Worm (Caenorhabditis elegans) whole organism, mixed stage, embryonic: ENCODE results near the gene F41F3.8.

Experiments used
- M03D4.4 ChIP-seq: sonication (generic microtip); optimal IDR thresholded peaks from 2 replicates; lab custom pipeline; 2017; ENCODE audit warnings: mild to moderate bottlenecking, missing genetic modification characterization, missing compliant biosample characterization
- bed-3 ChIP-seq: fragments of 200-800 bp; sonication (Bioruptor generic); optimal IDR thresholded peaks from 3 replicates; lab custom pipeline; 2018; ENCODE audit warnings: mild to moderate bottlenecking, missing genetic modification characterization, moderate library complexity, missing compliant biosample characterization
- blmp-1 ChIP-seq: fragments of 150-350 bp; optimal IDR thresholded peaks from 2 replicates; lab custom pipeline; 2014; ENCODE audit warnings: missing biosample characterization, missing genetic modification characterization
- ceh-39 ChIP-seq: fragments of 150-350 bp; optimal IDR thresholded peaks from 2 replicates; lab custom pipeline; 2014; ENCODE audit warnings: missing biosample characterization, missing genetic modification characterization
- ceh-43 ChIP-seq: fragments of 200-800 bp; sonication (Bioruptor generic); optimal IDR thresholded peaks from 2 replicates; lab custom pipeline; 2018; ENCODE audit warnings: mild to moderate bottlenecking, missing genetic modification characterization, moderate library complexity, missing compliant biosample characterization
- ceh-83 ChIP-seq: fragments of 200-800 bp; sonication (Bioruptor generic); optimal IDR thresholded peaks from 2 replicates; lab custom pipeline; 2018; ENCODE audit warnings: mild to moderate bottlenecking, missing genetic modification characterization, missing compliant biosample characterization
- ces-1 ChIP-seq: fragments of 150-350 bp; optimal IDR thresholded peaks from 2 replicates; lab custom pipeline; 2014; ENCODE audit warnings: missing biosample characterization, missing genetic modification reagents, missing genetic modification characterization
- cnd-1 ChIP-seq: fragments of 200-800 bp; sonication (Bioruptor generic); optimal IDR thresholded peaks from 2 replicates; lab custom pipeline; 2018; ENCODE audit warnings: mild to moderate bottlenecking, missing genetic modification characterization, missing compliant biosample characterization
- elt-1 ChIP-seq: sonication (generic microtip); optimal IDR thresholded peaks from 2 replicates; lab custom pipeline; 2017; ENCODE audit warnings: missing genetic modification characterization, mild to moderate bottlenecking, missing compliant biosample characterization, antibody characterized with exemption, moderate library complexity, borderline replicate concordance; ENCODE audit not compliant: insufficient read depth
- elt-3 ChIP-seq: fragments of 150-350 bp; optimal IDR thresholded peaks from 2 replicates; lab custom pipeline; 2014; ENCODE audit warnings: missing biosample characterization, missing genetic modification characterization
- flh-1 ChIP-seq: fragments of 200-800 bp; sonication (Bioruptor generic); optimal IDR thresholded peaks from 2 replicates; lab custom pipeline; 2018; ENCODE audit warnings: mild to moderate bottlenecking, missing genetic modification characterization, moderate library complexity, missing compliant biosample characterization
- hlh-1 ChIP-seq: fragments of 150-350 bp; optimal IDR thresholded peaks from 2 replicates; lab custom pipeline; 2014; ENCODE audit warnings: missing biosample characterization, missing genetic modification reagents, missing genetic modification characterization
- lin-13 ChIP-seq: fragments of 150-350 bp; optimal IDR thresholded peaks from 2 replicates; lab custom pipeline; 2014; ENCODE audit warnings: missing biosample characterization, missing genetic modification characterization
- lin-32 ChIP-seq: fragments of 200-800 bp; sonication (Bioruptor generic); optimal IDR thresholded peaks from 2 replicates; lab custom pipeline; 2018; ENCODE audit warnings: mild to moderate bottlenecking, missing genetic modification characterization, missing compliant biosample characterization
- mab-5 ChIP-seq: fragments of 150-350 bp; optimal IDR thresholded peaks from 2 replicates; lab custom pipeline; 2014; ENCODE audit warnings: missing biosample characterization, missing genetic modification characterization
- mep-1 ChIP-seq: fragments of 150-350 bp; optimal IDR thresholded peaks from 2 replicates; lab custom pipeline; 2017; ENCODE audit warnings: missing biosample characterization, missing genetic modification reagents, missing genetic modification characterization, inconsistent platforms
- mls-2 ChIP-seq: sonication (generic microtip); optimal IDR thresholded peaks from 2 replicates; lab custom pipeline; 2016; ENCODE audit warnings: mild to moderate bottlenecking, missing genetic modification characterization, moderate library complexity, missing compliant biosample characterization
- nhr-12 ChIP-seq: fragments of 150-350 bp; optimal IDR thresholded peaks from 2 replicates; lab custom pipeline; 2014; ENCODE audit warnings: missing biosample characterization, missing genetic modification characterization
- nhr-2 ChIP-seq: fragments of 150-350 bp; optimal IDR thresholded peaks from 2 replicates; lab custom pipeline; 2014; ENCODE audit warnings: missing biosample characterization, missing genetic modification characterization
- nhr-237 ChIP-seq: fragments of 150-350 bp; optimal IDR thresholded peaks from 2 replicates; lab custom pipeline; 2014; ENCODE audit warnings: missing biosample characterization, missing genetic modification characterization
- nhr-76 ChIP-seq: sonication (generic microtip); optimal IDR thresholded peaks from 2 replicates; lab custom pipeline; 2017; ENCODE audit warnings: missing biosample characterization, missing genetic modification characterization
- pha-4 ChIP-seq: fragments of 150-350 bp; optimal IDR thresholded peaks from 2 replicates; lab custom pipeline; 2018; ENCODE audit warnings: missing biosample characterization, missing genetic modification reagents, missing genetic modification characterization
- sem-2 ChIP-seq: fragments of 200-800 bp; sonication (Bioruptor generic); optimal IDR thresholded peaks from 2 replicates; lab custom pipeline; 2018; ENCODE audit warnings: mild to moderate bottlenecking, missing genetic modification characterization, missing compliant biosample characterization
- snpc-4 ChIP-seq: fragments of 150-350 bp; optimal IDR thresholded peaks from 2 replicates; lab custom pipeline; 2014; ENCODE audit warnings: missing biosample characterization, missing genetic modification characterization
- sptf-1 ChIP-seq: sonication (generic microtip); optimal IDR thresholded peaks from 2 replicates; lab custom pipeline; 2017; ENCODE audit warnings: mild to moderate bottlenecking, missing genetic modification characterization, moderate library complexity, missing compliant biosample characterization
- unc-120 ChIP-seq: sonication (generic microtip); optimal IDR thresholded peaks from 2 replicates; lab custom pipeline; 2017; ENCODE audit warnings: missing genetic modification characterization, missing compliant biosample characterization; ENCODE audit not compliant: poor library complexity, severe bottlenecking
- zip-8 ChIP-seq: fragments of 150-350 bp; optimal IDR thresholded peaks from 2 replicates; lab custom pipeline; 2014; ENCODE audit warnings: missing biosample characterization, missing genetic modification characterization
- ztf-11 ChIP-seq: fragments of 150-350 bp; optimal IDR thresholded peaks from 2 replicates; lab custom pipeline; 2014; ENCODE audit warnings: missing biosample characterization, missing genetic modification characterization

F41F3.8 gene

ce11 chrV:4674506-4674905, 25.9 kb downstream of the F41F3.8 start, which contains the start of gene K03B4.8:
TSS of gene K03B4.8 (minus strand) at chrV:4674606.
- no peak for TF ChIP-seq snpc-4 (tag; lab: Kevin White, UChicago)
- TF ChIP-seq, all 35 proteins: peak for 0

ce11 chrV:4676092-4676491, 27.5 kb downstream of the F41F3.8 start, which contains the start of gene K03B4.6:
TSS of gene K03B4.6 (minus strand) at chrV:4676192.
- no peak for TF ChIP-seq elt-1 (tag; lab: Kevin White, UChicago)
- no peak for TF ChIP-seq snpc-4 (tag; lab: Kevin White, UChicago)
- TF ChIP-seq nhr-12 (tag; lab: Kevin White, UChicago): no peak
- TF ChIP-seq ztf-11 (tag; lab: Kevin White, UChicago): no peak
- no peak for TF ChIP-seq flh-1
- no peak for TF ChIP-seq pha-4 (tag; lab: Kevin White, UChicago)

ce11 chrV:4676812-4677211, 28.2 kb downstream of the F41F3.8 start:
- TF ChIP-seq ceh-39 (tag; lab: Kevin White, UChicago) (no peak), bed-3 (no peak), elt-3 (no peak), ceh-83 (GFP tag; lab: Kevin White, UChicago) (no peak), mep-1 (tag; lab: Kevin White, UChicago) (no peak), mab-5 (tag; lab: Kevin White, UChicago) (no peak)

- TF ChIP-seq nhr-2 (no peak), lin-13 (tag; lab: Kevin White, UChicago) (no peak), bed-3 (no peak), zip-8 (tag; lab: Kevin White, UChicago) (no peak), mls-2 (tag; lab: Kevin White, UChicago) (no peak), sem-2 (GFP tag; lab: Kevin White, UChicago) (no peak)
Observed at ce11 chrV:4681670-4682069, 33.0 kb downstream of the F41F3.8 start, which contains the start of gene K03B4.4. TSS of gene K03B4.4 (plus strand) at chrV:4681970.

DNA sequence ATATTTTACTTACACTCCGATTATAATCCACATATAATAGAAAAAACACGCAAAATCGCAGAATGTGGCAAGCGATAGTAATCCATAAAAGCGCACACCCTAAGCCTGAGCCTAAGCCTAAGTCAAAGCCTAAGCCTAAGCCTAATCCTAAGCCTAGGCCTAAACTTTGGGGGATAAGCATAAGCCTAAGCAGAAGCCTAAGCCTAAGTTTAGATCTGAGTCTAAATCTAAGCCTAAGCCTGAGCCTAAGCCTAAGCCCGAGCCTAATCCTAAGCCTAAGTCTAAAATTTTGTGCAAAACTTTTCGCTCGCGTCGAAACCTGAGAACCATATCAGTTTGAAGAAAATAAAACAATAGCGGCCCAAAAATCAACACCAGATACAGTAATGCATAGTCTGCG, 35.5 kb downstream of the F41F3.8 start:
- no peak for TF ChIP-seq zip-8 (tag; lab: Kevin White, UChicago)
- TF ChIP-seq snpc-4 (tag; lab: Kevin White, UChicago): no peak
- TF ChIP-seq hlh-1 (tag; lab: Kevin White, UChicago): no peak
- no peak for TF ChIP-seq sem-2 (GFP tag; lab: Kevin White, UChicago)
- TF ChIP-seq elt-3: no peak
- no peak for TF ChIP-seq lin-13 (tag; lab: Kevin White, UChicago)
- TF ChIP-seq M03D4.4 (tag; lab: Kevin White, UChicago): no peak
- no peak for TF ChIP-seq ceh-43
- TF ChIP-seq mab-5 (tag; lab: Kevin White, UChicago): no peak
- TF ChIP-seq cnd-1: no peak
- TF ChIP-seq lin-32 (GFP tag; lab: Kevin White, UChicago): no peak
- TF ChIP-seq, all 35 proteins: peak for 0

ce11 chrV:4686680-4687470, 38.2 kb downstream of the F41F3.8 start, which contains the start of gene taf-10:
TSS of gene taf-10 (plus strand) at chrV:4687103.
- TF ChIP-seq hlh-1 (tag; lab: Kevin White, UChicago) (peak; percentile 1), blmp-1 (tag; lab: Kevin White, UChicago) (no peak), nhr-2 (peak; percentile 8), nhr-237 (tag; lab: Kevin White, UChicago) (peak; percentile 27), cnd-1 (no peak), mep-1 (tag; lab: Kevin White, UChicago) (peak; percentile 19), bed-3 (no peak), ces-1 (peak; percentile 7), lin-32 (GFP tag; lab: Kevin White, UChicago) (no peak), sptf-1 (tag; lab: Kevin White, UChicago) (peak; percentile 47), nhr-76 (tag; lab: Kevin White, UChicago) (no peak), unc-120 (peak; percentile 75)
